Fruit fly (Drosophila melanogaster) whole organism, embryonic: ENCODE results near the gene CNPYb.

Experiments used
- Abd-B ChIP-seq: fragments of 200-800 bp; sonication (Bioruptor generic); optimal IDR thresholded peaks from 2 replicates; lab custom pipeline; 2018; ENCODE audit warnings: missing biosample characterization, mild to moderate bottlenecking, missing genetic modification characterization, moderate library complexity
- Adf1 ChIP-seq: fragments of 200-800 bp; sonication (Bioruptor generic); IDR thresholded peaks from 2 replicates; pipeline ENCODE4 v1.3.6; 2022; ENCODE audit warnings: missing biosample characterization, missing genetic modification characterization
- Bteb2 ChIP-seq: fragments of 200-800 bp; sonication (Bioruptor generic); optimal IDR thresholded peaks from 2 replicates; lab custom pipeline; 2016; ENCODE audit warnings: missing biosample characterization, missing genetic modification characterization
- CG10321 ChIP-seq: fragments of 200-800 bp; sonication (Bioruptor generic); IDR thresholded peaks from 2 replicates; pipeline ENCODE4 v1.3.6; 2022; ENCODE audit warnings: missing biosample characterization, missing genetic modification characterization
- CG11560 ChIP-seq: fragments of 200-800 bp; sonication (Bioruptor generic); IDR thresholded peaks from 3 replicates; pipeline ENCODE4 v1.3.6; 2022; ENCODE audit warnings: missing biosample characterization, missing genetic modification characterization
- CG1233 ChIP-seq: fragments of 200-800 bp; sonication (Bioruptor generic); optimal IDR thresholded peaks from 4 replicates; lab custom pipeline; 2018; ENCODE audit warnings: missing biosample characterization, mild to moderate bottlenecking, missing genetic modification characterization
- CG13624 ChIP-seq: fragments of 200-800 bp; sonication (Bioruptor generic); optimal IDR thresholded peaks from 2 replicates; lab custom pipeline; 2016; ENCODE audit warnings: missing biosample characterization, missing genetic modification characterization
- CG14050 ChIP-seq: fragments of 200-800 bp; sonication (Bioruptor generic); IDR thresholded peaks from 3 replicates; pipeline ENCODE4 v1.3.6; 2022; ENCODE audit warnings: missing biosample characterization, missing genetic modification characterization
- CG17359 ChIP-seq: fragments of 200-800 bp; sonication (Bioruptor generic); optimal IDR thresholded peaks from 3 replicates; lab custom pipeline; 2018; ENCODE audit warnings: missing biosample characterization, mild to moderate bottlenecking, missing genetic modification characterization, moderate library complexity
- CG18262 ChIP-seq: fragments of 200-800 bp; optimal IDR thresholded peaks from 3 replicates; lab custom pipeline; 2019; ENCODE audit warnings: missing biosample characterization, mild to moderate bottlenecking, missing genetic modification characterization, moderate library complexity
- CG18619 ChIP-seq: fragments of 200-800 bp; sonication (Bioruptor generic); optimal IDR thresholded peaks from 3 replicates; lab custom pipeline; 2017; ENCODE audit warnings: missing biosample characterization, mild to moderate bottlenecking, missing genetic modification characterization
- CG2120 ChIP-seq: fragments of 200-800 bp; sonication (Bioruptor generic); optimal IDR thresholded peaks from 3 replicates; lab custom pipeline; 2016; ENCODE audit warnings: missing biosample characterization, missing genetic modification characterization
- CG2129 ChIP-seq: fragments of 200-800 bp; sonication (Bioruptor generic); IDR thresholded peaks from 2 replicates; pipeline ENCODE4 v1.3.6; 2022; ENCODE audit warnings: missing biosample characterization, missing genetic modification characterization; ENCODE audit not compliant: partially characterized antibody
- CG2199 ChIP-seq: fragments of 200-800 bp; sonication (Bioruptor generic); IDR thresholded peaks from 3 replicates; pipeline ENCODE4 v1.3.6; 2022; ENCODE audit warnings: missing biosample characterization, missing genetic modification characterization
- CG3995 ChIP-seq: fragments of 200-800 bp; sonication (Bioruptor generic); optimal IDR thresholded peaks from 3 replicates; lab custom pipeline; 2016; ENCODE audit warnings: missing biosample characterization, missing genetic modification characterization
- CG4707 ChIP-seq: fragments of 200-800 bp; sonication (Bioruptor generic); optimal IDR thresholded peaks from 2 replicates; lab custom pipeline; 2018; ENCODE audit warnings: missing biosample characterization, mild to moderate bottlenecking, missing genetic modification characterization, moderate library complexity
- CG6689 ChIP-seq: fragments of 200-800 bp; sonication (Bioruptor generic); IDR thresholded peaks from 2 replicates; pipeline ENCODE4 v1.3.6; 2022; ENCODE audit warnings: missing biosample characterization, missing genetic modification characterization
- CG7556 ChIP-seq: fragments of 200-800 bp; sonication (Bioruptor generic); optimal IDR thresholded peaks from 2 replicates; lab custom pipeline; 2017; ENCODE audit warnings: missing biosample characterization, mild to moderate bottlenecking, missing genetic modification characterization
- CG8765 ChIP-seq: fragments of 200-800 bp; sonication (Bioruptor generic); IDR thresholded peaks from 2 replicates; pipeline ENCODE4 v1.3.6; 2022; ENCODE audit warnings: missing biosample characterization, missing genetic modification characterization
- CG8924 ChIP-seq: fragments of 200-800 bp; optimal IDR thresholded peaks from 3 replicates; lab custom pipeline; 2019; ENCODE audit warnings: missing biosample characterization, mild to moderate bottlenecking, missing genetic modification characterization, moderate library complexity
- CG8944 ChIP-seq: fragments of 200-800 bp; sonication (Bioruptor generic); optimal IDR thresholded peaks from 3 replicates; lab custom pipeline; 2016; ENCODE audit warnings: missing biosample characterization, missing genetic modification characterization
- D ChIP-seq, 2 experiments: fragments of 200-800 bp in 1 of 2; fragments of >200 bp in 1 of 2; sonication (Bioruptor generic) in 1 of 2; optimal IDR thresholded peaks; 2 replicates in 1 of 2; 3 replicates in 1 of 2; lab custom pipeline; 2017; ENCODE audit warnings: mild to moderate bottlenecking in 1 of 2, missing biosample characterization in 1 of 2, missing genetic modification characterization in 1 of 2, missing genetic modification reagents in 1 of 2
- Dek ChIP-seq: fragments of 200-800 bp; sonication (Bioruptor generic); optimal IDR thresholded peaks from 3 replicates; lab custom pipeline; 2019; ENCODE audit warnings: missing biosample characterization, mild to moderate bottlenecking, missing genetic modification characterization, moderate library complexity
- Doc3 ChIP-seq: fragments of 200-800 bp; sonication (Bioruptor generic); IDR thresholded peaks from 3 replicates; pipeline ENCODE4 v1.3.6; 2022; ENCODE audit warnings: missing biosample characterization, missing genetic modification characterization; ENCODE audit not compliant: partially characterized antibody
- E2f1 ChIP-seq: fragments of 200-800 bp; sonication (Bioruptor generic); IDR thresholded peaks from 2 replicates; pipeline ENCODE4 v1.3.6; 2022; ENCODE audit warnings: missing biosample characterization, missing genetic modification characterization
- HLHmδ ChIP-seq: fragments of 200-800 bp; sonication (Bioruptor generic); optimal IDR thresholded peaks from 2 replicates; lab custom pipeline; 2018; ENCODE audit warnings: missing biosample characterization, mild to moderate bottlenecking, missing genetic modification characterization, moderate library complexity
- NC2α ChIP-seq: fragments of 200-800 bp; sonication (Bioruptor generic); optimal IDR thresholded peaks from 2 replicates; lab custom pipeline; 2016; ENCODE audit warnings: missing biosample characterization, missing genetic modification characterization
- PHDP ChIP-seq: fragments of 200-800 bp; sonication (Bioruptor generic); optimal IDR thresholded peaks from 3 replicates; lab custom pipeline; 2018; ENCODE audit warnings: missing biosample characterization, mild to moderate bottlenecking, missing genetic modification characterization, moderate library complexity
- Side ChIP-seq: fragments of 200-800 bp; sonication (Bioruptor generic); optimal IDR thresholded peaks from 2 replicates; lab custom pipeline; 2016; ENCODE audit warnings: missing biosample characterization, missing genetic modification characterization
- Usf ChIP-seq: fragments of 200-800 bp; sonication (Bioruptor generic); optimal IDR thresholded peaks from 2 replicates; lab custom pipeline; 2017; ENCODE audit warnings: missing genotype, missing biosample characterization, missing genetic modification characterization
- ac ChIP-seq: fragments of 200-800 bp; sonication (Bioruptor generic); optimal IDR thresholded peaks from 3 replicates; lab custom pipeline; 2017; ENCODE audit warnings: missing biosample characterization, mild to moderate bottlenecking, missing genetic modification characterization
- br ChIP-seq: fragments of >200 bp; optimal IDR thresholded peaks from 2 replicates; lab custom pipeline; 2017
- ems ChIP-seq: fragments of 200-800 bp; sonication (Bioruptor generic); optimal IDR thresholded peaks from 3 replicates; lab custom pipeline; 2016; ENCODE audit warnings: missing biosample characterization, missing genetic modification characterization
- fd3F ChIP-seq: fragments of 200-800 bp; sonication (Bioruptor generic); optimal IDR thresholded peaks from 2 replicates; lab custom pipeline; 2018; ENCODE audit warnings: missing biosample characterization, mild to moderate bottlenecking, missing genetic modification characterization, moderate library complexity
- gsb ChIP-seq: fragments of 200-800 bp; sonication (Bioruptor generic); IDR thresholded peaks from 2 replicates; pipeline ENCODE4 v1.3.6; 2022; ENCODE audit warnings: missing biosample characterization, missing genetic modification characterization
- insv ChIP-seq, 2 experiments: fragments of 200-800 bp; sonication (Bioruptor generic); optimal IDR thresholded peaks; 3 replicates each; lab custom pipeline; 2016 to 2018; ENCODE audit warnings: missing biosample characterization in 2 of 2, missing genetic modification characterization in 2 of 2
- inv ChIP-seq: fragments of 200-800 bp; sonication (Bioruptor generic); IDR thresholded peaks from 2 replicates; pipeline ENCODE4 v1.3.6; 2022; ENCODE audit warnings: missing biosample characterization, missing genetic modification characterization; ENCODE audit not compliant: partially characterized antibody
- lola ChIP-seq, 3 experiments: fragments of >200 bp in 2 of 3; fragments of 200-800 bp in 1 of 3; sonication (Bioruptor generic) in 1 of 3; optimal IDR thresholded peaks; 2 replicates each; lab custom pipeline; 2017 to 2019; ENCODE audit warnings: missing biosample characterization in 3 of 3, missing genetic modification characterization in 3 of 3, mild to moderate bottlenecking in 1 of 3, moderate library complexity in 1 of 3
- maf-S ChIP-seq: fragments of 200-800 bp; sonication (Bioruptor generic); optimal IDR thresholded peaks from 2 replicates; lab custom pipeline; 2016; ENCODE audit warnings: missing biosample characterization, missing genetic modification characterization
- nerfin-1 ChIP-seq: fragments of 200-800 bp; sonication (Bioruptor generic); optimal IDR thresholded peaks from 3 replicates; lab custom pipeline; 2019; ENCODE audit warnings: missing biosample characterization, mild to moderate bottlenecking, missing genetic modification characterization, moderate library complexity
- ranshi ChIP-seq: fragments of 200-800 bp; sonication (Bioruptor generic); IDR thresholded peaks from 2 replicates; pipeline ENCODE4 v1.3.6; 2022; ENCODE audit warnings: missing biosample characterization, missing genetic modification characterization
- ro ChIP-seq: fragments of 200-800 bp; sonication (Bioruptor generic); IDR thresholded peaks from 2 replicates; pipeline ENCODE4 v1.3.6; 2022; ENCODE audit warnings: missing biosample characterization, missing genetic modification characterization
- run ChIP-seq: fragments of 200-800 bp; sonication (Bioruptor generic); optimal IDR thresholded peaks from 3 replicates; lab custom pipeline; 2018; ENCODE audit warnings: missing biosample characterization, mild to moderate bottlenecking, missing genetic modification characterization
- tna ChIP-seq: fragments of 200-800 bp; sonication (Bioruptor generic); IDR thresholded peaks from 2 replicates; pipeline ENCODE4 v1.3.6; 2022; ENCODE audit warnings: missing biosample characterization, missing genetic modification characterization; ENCODE audit not compliant: partially characterized antibody

Gene CNPYb

dm6 chr3L:19045299-19046025 is 50.6 kb downstream of the CNPYb start, which contains the start of gene nkd (continued):
- peak; percentile 74 for TF ChIP-seq gsb
- TF ChIP-seq ro (GFP tag; lab: Robert Waterston, UW): peak; percentile 77
- no peak for TF ChIP-seq CG11560 (tag; lab: Robert Waterston, UW)
- TF ChIP-seq CG8944 (GFP tag; lab: Kevin White, UChicago): peak; percentile 40
- TF ChIP-seq fd3F (GFP tag; lab: Kevin White, UChicago): peak; percentile 87
- peak; percentile 96 for TF ChIP-seq CG2199
- TF ChIP-seq CG4707 (GFP tag; lab: Kevin White, UChicago): peak; percentile 79
- TF ChIP-seq CG18262 (tag; lab: Kevin White, UChicago): peak; percentile 95
- TF ChIP-seq E2f1: peak; percentile 93
- TF ChIP-seq tna: no peak; the same call in 1 of the 2 replicates
- no peak for TF ChIP-seq CG2129 (GFP tag; lab: Robert Waterston, UW)
- peak; percentile 34 for TF ChIP-seq Usf (GFP tag; lab: Kevin White, UChicago)
- peak; percentile 84 for TF ChIP-seq run
- TF ChIP-seq CG17359 (tag; lab: Kevin White, UChicago): peak; percentile 94
- TF ChIP-seq Dek (tag; lab: Kevin White, UChicago): peak; percentile 91
- peak; percentile 89 for TF ChIP-seq CG14050 (GFP tag; lab: Robert Waterston, UW)
- peak in 1 of 3 experiments; percentile 92 for TF ChIP-seq lola (GFP tag; optimal IDR thresholded peaks at IDR 0.05; lab: Kevin White, UChicago)
- no peak for TF ChIP-seq Doc3 (GFP tag; lab: Robert Waterston, UW)
- peak; percentile 91 for TF ChIP-seq CG6689 (GFP tag; lab: Robert Waterston, UW)
- peak; percentile 84 for TF ChIP-seq nerfin-1 (tag; lab: Kevin White, UChicago)
- TF ChIP-seq Abd-B (GFP tag; lab: Kevin White, UChicago): peak; percentile 70
- TF ChIP-seq CG3995: peak; percentile 16
- peak; percentile 53; the same call in 1 of the 2 replicates for TF ChIP-seq Adf1 (GFP tag; lab: Robert Waterston, UW)
- peak; percentile 53 for TF ChIP-seq maf-S (GFP tag; lab: Kevin White, UChicago)
- TF ChIP-seq inv (GFP tag; lab: Robert Waterston, UW): peak; percentile 33; the same call in 1 of the 2 replicates
- TF ChIP-seq ranshi (GFP tag; lab: Robert Waterston, UW): peak; percentile 92
- TF ChIP-seq NC2α (GFP tag; lab: Kevin White, UChicago): no peak
- peak; percentile 44; the same call in 1 of the 2 replicates for TF ChIP-seq CG10321 (GFP tag; lab: Robert Waterston, UW)
- peak; percentile 90 for TF ChIP-seq HLHmδ (GFP tag; lab: Kevin White, UChicago)
- TF ChIP-seq insv (GFP tag; optimal IDR thresholded peaks at IDR 0.05; lab: Kevin White, UChicago): peak in 1 of 2 experiments; percentile 34
- TF ChIP-seq Side: peak; percentile 41
- peak; percentile 38 for TF ChIP-seq ac (GFP tag; lab: Kevin White, UChicago)
- peak; percentile 68; the same call in 1 of the 2 replicates for TF ChIP-seq CG8765 (GFP tag; lab: Robert Waterston, UW)
- TF ChIP-seq PHDP (tag; lab: Kevin White, UChicago): peak; percentile 94
- TF ChIP-seq CG18619 (GFP tag; lab: Kevin White, UChicago): peak; percentile 84
- TF ChIP-seq br (lab: Kevin White, UChicago): no peak
- peak; percentile 92 for TF ChIP-seq CG8924
- peak; percentile 90 for TF ChIP-seq CG2120
- peak; percentile 67 for TF ChIP-seq CG13624 (GFP tag; lab: Kevin White, UChicago)
- TF ChIP-seq Bteb2 (GFP tag; lab: Kevin White, UChicago): peak; percentile 65
- peak; percentile 89 for TF ChIP-seq CG7556 (GFP tag; lab: Kevin White, UChicago)
- TF ChIP-seq CG1233 (GFP tag; lab: Kevin White, UChicago): peak; percentile 82
- peak; percentile 70 for TF ChIP-seq ems (GFP tag; lab: Kevin White, UChicago)
- TF ChIP-seq D (optimal IDR thresholded peaks at IDR 0.05; lab: Kevin White, UChicago): no peak
- TF ChIP-seq D (GFP tag; optimal IDR thresholded peaks at IDR 0.05; lab: Kevin White, UChicago): peak; percentile 79
- TF ChIP-seq, all 482 proteins: peak for 405
